Worm (Caenorhabditis elegans) whole organism, L3 larva: ENCODE data around the gene gldi-10.
A peak's percentile ranks its signal among the peaks of the same experiment; 100 is the strongest.

Experiments
- ZK546.5 ChIP-seq: sonication (generic microtip); optimal IDR thresholded peaks from 2 replicates; lab custom pipeline; 2017; ENCODE audit warnings: missing biosample characterization, missing genetic modification characterization
- ama-1 ChIP-seq: fragments of 150-350 bp; optimal IDR thresholded peaks from 2 replicates; lab custom pipeline; 2018
- ceh-82 ChIP-seq: fragments of 150-350 bp; optimal IDR thresholded peaks from 2 replicates; lab custom pipeline; 2014; ENCODE audit warnings: missing biosample characterization, missing genetic modification characterization
- ceh-9 ChIP-seq: sonication (generic microtip); optimal IDR thresholded peaks from 2 replicates; lab custom pipeline; 2018; ENCODE audit warnings: missing biosample characterization, missing genetic modification characterization
- daf-12 ChIP-seq: fragments of 150-350 bp; optimal IDR thresholded peaks from 2 replicates; lab custom pipeline; 2014; ENCODE audit warnings: missing biosample characterization, missing genetic modification reagents, missing genetic modification characterization
- egl-27 ChIP-seq: sonication (generic microtip); optimal IDR thresholded peaks from 4 replicates; lab custom pipeline; 2017; ENCODE audit warnings: missing biosample characterization, missing genetic modification reagents, missing genetic modification characterization
- egl-5 ChIP-seq: fragments of 150-350 bp; optimal IDR thresholded peaks from 2 replicates; lab custom pipeline; 2017; ENCODE audit warnings: missing biosample characterization, missing genetic modification reagents, missing genetic modification characterization, inconsistent platforms
- elt-1 ChIP-seq: fragments of 150-350 bp; optimal IDR thresholded peaks from 2 replicates; lab custom pipeline; 2014; ENCODE audit warnings: missing biosample characterization, missing genetic modification characterization
- elt-2 ChIP-seq: sonication (generic microtip); optimal IDR thresholded peaks from 2 replicates; lab custom pipeline; 2016; ENCODE audit warnings: missing genetic modification reagents, mild to moderate bottlenecking, missing genetic modification characterization, missing compliant biosample characterization
- elt-3 ChIP-seq, 3 experiments: fragments of 150-350 bp in 1 of 3; sonication (generic microtip) in 2 of 3; optimal IDR thresholded peaks; 2 replicates in 2 of 3; 4 replicates in 1 of 3; lab custom pipeline; 2014 to 2017; ENCODE audit warnings: missing biosample characterization in 3 of 3, missing genetic modification characterization in 3 of 3
- fkh-2 ChIP-seq: fragments of 150-350 bp; optimal IDR thresholded peaks from 2 replicates; lab custom pipeline; 2014; ENCODE audit warnings: missing biosample characterization, missing genetic modification reagents, missing genetic modification characterization
- fos-1 ChIP-seq: fragments of 150-350 bp; optimal IDR thresholded peaks from 2 replicates; lab custom pipeline; 2014; ENCODE audit warnings: missing biosample characterization, missing genetic modification characterization
- lin-15B ChIP-seq: fragments of 150-350 bp; optimal IDR thresholded peaks from 2 replicates; lab custom pipeline; 2014; ENCODE audit warnings: missing biosample characterization, missing genetic modification characterization
- lin-39 ChIP-seq: fragments of 150-350 bp; optimal IDR thresholded peaks from 2 replicates; lab custom pipeline; 2018; ENCODE audit warnings: missing biosample characterization, missing genetic modification reagents, missing genetic modification characterization
- lsy-12 ChIP-seq: sonication (generic microtip); optimal IDR thresholded peaks from 2 replicates; lab custom pipeline; 2016; ENCODE audit warnings: mild to moderate bottlenecking, missing genetic modification characterization, missing compliant biosample characterization
- mdl-1 ChIP-seq: fragments of 150-350 bp; optimal IDR thresholded peaks from 2 replicates; lab custom pipeline; 2014; ENCODE audit warnings: missing biosample characterization, missing genetic modification characterization
- mml-1 ChIP-seq: fragments of 150-350 bp; sonication (generic microtip); optimal IDR thresholded peaks from 3 replicates; lab custom pipeline; 2014; ENCODE audit warnings: missing biosample characterization, missing genetic modification characterization
- nfya-1 ChIP-seq: sonication (generic microtip); optimal IDR thresholded peaks from 2 replicates; lab custom pipeline; 2017; ENCODE audit warnings: missing genetic modification characterization, mild to moderate bottlenecking, missing compliant biosample characterization, antibody characterized with exemption, moderate library complexity; ENCODE audit not compliant: insufficient read depth
- nhr-11 ChIP-seq: fragments of 150-350 bp; optimal IDR thresholded peaks from 2 replicates; lab custom pipeline; 2014; ENCODE audit warnings: missing biosample characterization, missing genetic modification characterization
- nhr-12 ChIP-seq: fragments of 150-350 bp; optimal IDR thresholded peaks from 2 replicates; lab custom pipeline; 2014; ENCODE audit warnings: missing biosample characterization, missing genetic modification characterization
- nhr-237 ChIP-seq: fragments of 150-350 bp; optimal IDR thresholded peaks from 2 replicates; lab custom pipeline; 2014; ENCODE audit warnings: missing biosample characterization, missing genetic modification characterization
- nhr-25 ChIP-seq: sonication (generic microtip); optimal IDR thresholded peaks from 2 replicates; lab custom pipeline; 2017; ENCODE audit warnings: missing biosample characterization, missing genetic modification characterization
- nhr-28 ChIP-seq: fragments of 150-350 bp; optimal IDR thresholded peaks from 2 replicates; lab custom pipeline; 2014; ENCODE audit warnings: missing biosample characterization, missing genetic modification characterization
- nhr-43 ChIP-seq: sonication (generic microtip); optimal IDR thresholded peaks from 2 replicates; lab custom pipeline; 2016; ENCODE audit warnings: mild to moderate bottlenecking, missing genetic modification characterization, missing compliant biosample characterization; ENCODE audit not compliant: poor library complexity, severe bottlenecking
- nhr-67 ChIP-seq: fragments of 150-350 bp; optimal IDR thresholded peaks from 2 replicates; lab custom pipeline; 2014; ENCODE audit warnings: missing biosample characterization, missing genetic modification characterization
- nhr-76 ChIP-seq: fragments of 150-350 bp; sonication (generic microtip); optimal IDR thresholded peaks from 5 replicates; lab custom pipeline; 2014; ENCODE audit warnings: missing biosample characterization, missing genetic modification characterization
- pha-4 ChIP-seq: fragments of 150-350 bp; optimal IDR thresholded peaks from 2 replicates; lab custom pipeline; 2014; ENCODE audit warnings: missing biosample characterization, missing genetic modification reagents, missing genetic modification characterization
- pqm-1 ChIP-seq: fragments of 150-350 bp; optimal IDR thresholded peaks from 2 replicates; lab custom pipeline; 2017; ENCODE audit warnings: missing biosample characterization, missing genetic modification characterization, inconsistent platforms
- sea-2 ChIP-seq: fragments of 150-350 bp; sonication (generic microtip); optimal IDR thresholded peaks from 4 replicates; lab custom pipeline; 2014; ENCODE audit warnings: missing biosample characterization, missing genetic modification reagents, missing genetic modification characterization
- snpc-4 ChIP-seq: fragments of 150-350 bp; optimal IDR thresholded peaks from 2 replicates; lab custom pipeline; 2014; ENCODE audit warnings: missing biosample characterization, missing genetic modification characterization
- tbx-2 ChIP-seq: sonication (generic microtip); optimal IDR thresholded peaks from 2 replicates; lab custom pipeline; 2016; ENCODE audit warnings: mild to moderate bottlenecking, missing genetic modification characterization, missing compliant biosample characterization
- unc-39 ChIP-seq: sonication (generic microtip); optimal IDR thresholded peaks from 4 replicates; lab custom pipeline; 2017; ENCODE audit warnings: missing biosample characterization, missing genetic modification characterization
- unc-62 ChIP-seq: fragments of 150-350 bp; sonication (generic microtip); optimal IDR thresholded peaks from 4 replicates; lab custom pipeline; 2014; ENCODE audit warnings: missing biosample characterization, missing genetic modification reagents, missing genetic modification characterization
- zag-1 ChIP-seq: fragments of 150-350 bp; optimal IDR thresholded peaks from 2 replicates; lab custom pipeline; 2014; ENCODE audit warnings: missing biosample characterization, missing genetic modification characterization
- ztf-4 ChIP-seq: fragments of 150-350 bp; optimal IDR thresholded peaks from 2 replicates; lab custom pipeline; 2014; ENCODE audit warnings: missing biosample characterization, missing genetic modification characterization

The gldi-10 gene

ce11 chrIV:9108631-9109030, 9.6 kb downstream of the gldi-10 start, which contains the start of gene aly-1:
Gene aly-1 (plus strand): TSS chrIV:9108931.
- TF ChIP-seq tbx-2 (tag; lab: Kevin White, UChicago) (no peak), lsy-12 (tag; lab: Kevin White, UChicago) (no peak), nhr-28 (tag; lab: Kevin White, UChicago) (no peak), nhr-237 (no peak), ama-1 (no peak), daf-12 (tag; lab: Kevin White, UChicago) (no peak), ZK546.5 (tag; lab: Kevin White, UChicago) (no peak), fkh-2 (tag; lab: Kevin White, UChicago) (no peak), fos-1 (tag; lab: Kevin White, UChicago) (no peak), unc-62 (GFP tag; lab: Kevin White, UChicago) (no peak), egl-27 (tag; lab: Kevin White, UChicago) (no peak), pqm-1 (tag; lab: Kevin White, UChicago) (no peak)

- TF ChIP-seq elt-3 (tag; optimal IDR thresholded peaks at IDR 0.05; lab: Kevin White, UChicago), result peak in 2 of 3 experiments; percentile 20 to 65
- TF ChIP-seq zag-1 (tag; lab: Kevin White, UChicago), result no peak
- peak; percentile 71 for TF ChIP-seq elt-2 (tag; lab: Kevin White, UChicago)
- TF ChIP-seq nhr-43, result peak; percentile 58
- TF ChIP-seq sea-2 (GFP tag; lab: Kevin White, UChicago), result no peak
- TF ChIP-seq unc-39 (tag; lab: Kevin White, UChicago), result no peak
- TF ChIP-seq elt-1, result no peak
- no peak for TF ChIP-seq mdl-1 (tag; lab: Kevin White, UChicago)
- no peak for TF ChIP-seq nhr-67 (tag; lab: Kevin White, UChicago)
- peak; percentile 45 for TF ChIP-seq pqm-1 (tag; lab: Kevin White, UChicago)
- TF ChIP-seq nfya-1 (tag; lab: Kevin White, UChicago), result no peak
Observed at ce11 chrIV:9112019-9112418, 13.0 kb downstream of the gldi-10 start.

- TF ChIP-seq zag-1 (tag; lab: Kevin White, UChicago), result no peak
- TF ChIP-seq nhr-11 (tag; lab: Kevin White, UChicago), result no peak
- peak; percentile 53 for TF ChIP-seq pha-4 (tag; lab: Kevin White, UChicago)
- no peak for TF ChIP-seq nhr-28 (tag; lab: Kevin White, UChicago)
- TF ChIP-seq lsy-12 (tag; lab: Kevin White, UChicago), result no peak
- TF ChIP-seq nhr-237, result no peak
- no peak for TF ChIP-seq elt-3 (tag; optimal IDR thresholded peaks at IDR 0.05; lab: Kevin White, UChicago)
- TF ChIP-seq ceh-9 (tag; lab: Kevin White, UChicago), result no peak
Observed at ce11 chrIV:9114078-9114477, 15.0 kb downstream of the gldi-10 start.

ce11 chrIV:9116452-9116851, 17.4 kb downstream of the gldi-10 start:
- TF ChIP-seq lin-39 (tag; lab: Kevin White, UChicago) (no peak), pha-4 (tag; lab: Kevin White, UChicago) (peak; percentile 35), egl-5 (no peak), elt-2 (tag; lab: Kevin White, UChicago) (peak; percentile 66)

- no peak for TF ChIP-seq pha-4 (tag; lab: Kevin White, UChicago)
- no peak for TF ChIP-seq mdl-1 (tag; lab: Kevin White, UChicago)
- no peak for TF ChIP-seq snpc-4
- no peak for TF ChIP-seq nhr-25 (tag; lab: Kevin White, UChicago)
- no peak for TF ChIP-seq nhr-76 (tag; lab: Kevin White, UChicago)
- no peak for TF ChIP-seq lsy-12 (tag; lab: Kevin White, UChicago)
- no peak for TF ChIP-seq egl-27 (tag; lab: Kevin White, UChicago)
- TF ChIP-seq elt-1, result no peak
- TF ChIP-seq lin-15B (tag; lab: Kevin White, UChicago), result no peak
- no peak for TF ChIP-seq nhr-12
- no peak for TF ChIP-seq mml-1 (tag; lab: Kevin White, UChicago)
- TF ChIP-seq unc-39 (tag; lab: Kevin White, UChicago), result no peak
- TF ChIP-seq sea-2 (GFP tag; lab: Kevin White, UChicago), result no peak
- no peak for TF ChIP-seq ceh-82
- TF ChIP-seq pqm-1 (tag; lab: Kevin White, UChicago), result no peak
- no peak for TF ChIP-seq ztf-4
Observed at ce11 chrIV:9117700-9118099, 18.7 kb downstream of the gldi-10 start.
